Worm (Caenorhabditis elegans): ENCODE results near the gene sru-4.

sru-4 gene

ce11 chrIV:9459224-9459781 is 38.9 kb upstream of the sru-4 start, which contains the start of gene copb-2:
TSS of gene copb-2 (plus strand) at chrIV:9459731.
- peak; percentile 55 for TF ChIP-seq lin-11 (tag; optimal IDR thresholded peaks at IDR 0.05)
- no peak for TF ChIP-seq mdl-1 (tag; optimal IDR thresholded peaks at IDR 0.05)
- TF ChIP-seq nhr-12 (tag; optimal IDR thresholded peaks at IDR 0.05) = no peak
- peak; percentile 20 for TF ChIP-seq sma-3 (GFP tag; optimal IDR thresholded peaks at IDR 0.05)
- TF ChIP-seq ztf-11 (tag; optimal IDR thresholded peaks at IDR 0.05) = no peak
- TF ChIP-seq sem-4 (tag; optimal IDR thresholded peaks at IDR 0.05) = peak; percentile 4
- peak; percentile 93 for TF ChIP-seq crh-2 (tag; optimal IDR thresholded peaks at IDR 0.05)
- TF ChIP-seq nhr-77 (tag; optimal IDR thresholded peaks at IDR 0.05) = no peak
- peak; percentile 36 for TF ChIP-seq nhr-25 (tag; optimal IDR thresholded peaks at IDR 0.05)
- TF ChIP-seq ZK546.5 (tag; optimal IDR thresholded peaks at IDR 0.05) = no peak
- TF ChIP-seq ceh-82 (tag; optimal IDR thresholded peaks at IDR 0.05) = no peak
- TF ChIP-seq elt-1 (tag; optimal IDR thresholded peaks at IDR 0.05) = no peak
- TF ChIP-seq lin-13 (GFP tag; optimal IDR thresholded peaks at IDR 0.05) = peak; percentile 68
- TF ChIP-seq ceh-16 (tag; optimal IDR thresholded peaks at IDR 0.05) = no peak
- no peak for TF ChIP-seq egl-27 (tag; optimal IDR thresholded peaks at IDR 0.05)
- TF ChIP-seq lin-39 (tag; optimal IDR thresholded peaks at IDR 0.05) = no peak
- TF ChIP-seq unc-39 (tag; optimal IDR thresholded peaks at IDR 0.05) = no peak
- TF ChIP-seq nhr-129 (tag; optimal IDR thresholded peaks at IDR 0.05) = peak; percentile 28
- peak; percentile 79 for TF ChIP-seq C34F6.9 (tag; optimal IDR thresholded peaks at IDR 0.05)
- no peak for TF ChIP-seq elt-3 (tag; optimal IDR thresholded peaks at IDR 0.05)
- TF ChIP-seq unc-62 (GFP tag; optimal IDR thresholded peaks at IDR 0.05) = no peak
- TF ChIP-seq nhr-23 (tag; optimal IDR thresholded peaks at IDR 0.05) = no peak
- peak; percentile 20 for TF ChIP-seq fos-1 (tag; optimal IDR thresholded peaks at IDR 0.05)
- TF ChIP-seq Y55F3AM.14 (GFP tag; optimal IDR thresholded peaks at IDR 0.05) = no peak
- TF ChIP-seq snpc-4 (tag; optimal IDR thresholded peaks at IDR 0.05) = peak; percentile 67
- no peak for TF ChIP-seq skn-1 (tag; optimal IDR thresholded peaks at IDR 0.05)
- no peak for TF ChIP-seq mbf-1 (tag; optimal IDR thresholded peaks at IDR 0.05)
- TF ChIP-seq nhr-11 (tag; optimal IDR thresholded peaks at IDR 0.05) = no peak
- TF ChIP-seq nhr-10 (tag; optimal IDR thresholded peaks at IDR 0.05) = no peak
- no peak for TF ChIP-seq nhr-21 (tag; optimal IDR thresholded peaks at IDR 0.05)
- no peak for TF ChIP-seq aly-2 (tag; optimal IDR thresholded peaks at IDR 0.05)
- TF ChIP-seq R02D3.7 (tag; optimal IDR thresholded peaks at IDR 0.05) = no peak
- no peak for TF ChIP-seq ztf-1 (GFP tag; conservative IDR thresholded peaks at IDR 0.05)
- TF ChIP-seq unc-55 (GFP tag; optimal IDR thresholded peaks at IDR 0.05) = peak; percentile 85
- TF ChIP-seq F13H6.1 (tag; optimal IDR thresholded peaks at IDR 0.05) = no peak
- no peak for TF ChIP-seq dmd-4 (tag; optimal IDR thresholded peaks at IDR 0.05)
- TF ChIP-seq ztf-4 (tag; optimal IDR thresholded peaks at IDR 0.05) = no peak
- TF ChIP-seq zag-1 (tag; optimal IDR thresholded peaks at IDR 0.05) = no peak
- TF ChIP-seq mab-5 (tag; optimal IDR thresholded peaks at IDR 0.05) = no peak
- TF ChIP-seq alr-1 (tag; optimal IDR thresholded peaks at IDR 0.05) = no peak
- peak; percentile 36 for TF ChIP-seq sma-9 (GFP tag; optimal IDR thresholded peaks at IDR 0.05)
- TF ChIP-seq sma-9 (tag; optimal IDR thresholded peaks at IDR 0.05) = no peak
- TF ChIP-seq peb-1 (tag; optimal IDR thresholded peaks at IDR 0.05) = no peak
- peak; percentile 17 to 84 for TF ChIP-seq lsy-2 (tag; optimal IDR thresholded peaks at IDR 0.05)
- peak; percentile 12 for TF ChIP-seq ama-1 (optimal IDR thresholded peaks at IDR 0.05)
- no peak for TF ChIP-seq nhr-237 (tag; optimal IDR thresholded peaks at IDR 0.05)
- no peak for TF ChIP-seq nhr-6 (tag; optimal IDR thresholded peaks at IDR 0.05)
- TF ChIP-seq gmeb-1 (tag; optimal IDR thresholded peaks at IDR 0.05) = peak; percentile 71
- TF ChIP-seq blmp-1 (tag; optimal IDR thresholded peaks at IDR 0.05; ENCODE audit: insufficient read depth) = no peak

Measured in whole organism, L2 larva.